Fruit fly (Drosophila melanogaster) whole organism, embryonic: ENCODE measurements around the gene vir-1.

Experiments
- Aef1 ChIP-seq: fragments of 200-800 bp; sonication (Bioruptor generic); IDR thresholded peaks from 3 replicates; pipeline ENCODE4 v1.3.6; 2022; ENCODE audit warnings: missing biosample characterization, missing genetic modification characterization
- BtbVII ChIP-seq: fragments of 200-800 bp; sonication (Bioruptor generic); optimal IDR thresholded peaks from 3 replicates; lab custom pipeline; 2017; ENCODE audit warnings: missing biosample characterization, mild to moderate bottlenecking, missing genetic modification characterization
- CG10462 ChIP-seq: fragments of 200-800 bp; sonication (Bioruptor generic); optimal IDR thresholded peaks from 2 replicates; lab custom pipeline; 2016; ENCODE audit warnings: missing biosample characterization, missing genetic modification characterization
- CG10654 ChIP-seq: fragments of 200-800 bp; sonication (Bioruptor generic); optimal IDR thresholded peaks from 2 replicates; lab custom pipeline; 2016; ENCODE audit warnings: missing biosample characterization, missing genetic modification characterization
- CG11085 ChIP-seq: fragments of 200-800 bp; sonication (Bioruptor generic); IDR thresholded peaks from 2 replicates; pipeline ENCODE4 v1.3.6; 2022; ENCODE audit warnings: missing biosample characterization, missing genetic modification characterization
- CG12071 ChIP-seq: fragments of 200-800 bp; sonication (Bioruptor generic); optimal IDR thresholded peaks from 3 replicates; lab custom pipeline; 2018; ENCODE audit warnings: missing biosample characterization, mild to moderate bottlenecking, missing genetic modification characterization
- CG15514 ChIP-seq: fragments of 200-800 bp; sonication (Bioruptor generic); optimal IDR thresholded peaks from 3 replicates; lab custom pipeline; 2017; ENCODE audit warnings: missing biosample characterization, missing genetic modification characterization, mild to moderate bottlenecking, moderate library complexity, missing genetic modification reagents
- CG17802 ChIP-seq: fragments of 200-800 bp; sonication (Bioruptor generic); optimal IDR thresholded peaks from 2 replicates; lab custom pipeline; 2018; ENCODE audit warnings: missing biosample characterization, mild to moderate bottlenecking, missing genetic modification characterization, moderate library complexity
- CG1792 ChIP-seq: fragments of 200-800 bp; sonication (Bioruptor generic); optimal IDR thresholded peaks from 2 replicates; lab custom pipeline; 2016; ENCODE audit warnings: missing biosample characterization, missing genetic modification characterization
- CG18764 ChIP-seq: fragments of 200-800 bp; sonication (Bioruptor generic); optimal IDR thresholded peaks from 3 replicates; lab custom pipeline; 2016; ENCODE audit warnings: missing biosample characterization, missing genetic modification characterization
- CG3847 ChIP-seq: fragments of 200-800 bp; sonication (Bioruptor generic); IDR thresholded peaks from 2 replicates; pipeline ENCODE4 v1.3.6; 2022; ENCODE audit warnings: missing biosample characterization, missing genetic modification characterization
- CG42726 ChIP-seq: fragments of 200-800 bp; sonication (Bioruptor generic); IDR thresholded peaks from 2 replicates; pipeline ENCODE4 v1.3.6; 2022; ENCODE audit warnings: missing biosample characterization, missing genetic modification characterization; ENCODE audit not compliant: partially characterized antibody
- CG43689 ChIP-seq: fragments of 200-800 bp; sonication (Bioruptor generic); IDR thresholded peaks from 2 replicates; pipeline ENCODE4 v1.3.6; 2022; ENCODE audit warnings: missing biosample characterization, missing genetic modification characterization
- CG7372 ChIP-seq: fragments of 200-800 bp; sonication (Bioruptor generic); IDR thresholded peaks from 2 replicates; pipeline ENCODE4 v1.3.6; 2022; ENCODE audit warnings: missing biosample characterization, missing genetic modification characterization
- CG7839 ChIP-seq: fragments of 200-800 bp; sonication (Bioruptor generic); optimal IDR thresholded peaks from 3 replicates; lab custom pipeline; 2018; ENCODE audit warnings: missing biosample characterization, mild to moderate bottlenecking, missing genetic modification characterization, moderate library complexity
- CG8765 ChIP-seq: fragments of 200-800 bp; sonication (Bioruptor generic); IDR thresholded peaks from 2 replicates; pipeline ENCODE4 v1.3.6; 2022; ENCODE audit warnings: missing biosample characterization, missing genetic modification characterization
- CG9609 ChIP-seq: fragments of 200-800 bp; sonication (Bioruptor generic); optimal IDR thresholded peaks from 3 replicates; lab custom pipeline; 2016; ENCODE audit warnings: missing biosample characterization, missing genetic modification characterization
- CG9797 ChIP-seq: fragments of 200-800 bp; sonication (Bioruptor generic); optimal IDR thresholded peaks from 3 replicates; lab custom pipeline; 2018; ENCODE audit warnings: missing biosample characterization, mild to moderate bottlenecking, missing genetic modification characterization
- Dbx ChIP-seq: fragments of 200-800 bp; sonication (Bioruptor generic); IDR thresholded peaks from 3 replicates; pipeline ENCODE4 v1.3.6; 2022; ENCODE audit warnings: missing biosample characterization, missing genetic modification characterization
- Doc2 ChIP-seq: fragments of 200-800 bp; sonication (Bioruptor generic); IDR thresholded peaks from 2 replicates; pipeline ENCODE4 v1.3.6; 2022; ENCODE audit warnings: missing biosample characterization, missing genetic modification characterization
- Doc3 ChIP-seq: fragments of 200-800 bp; sonication (Bioruptor generic); IDR thresholded peaks from 3 replicates; pipeline ENCODE4 v1.3.6; 2022; ENCODE audit warnings: missing biosample characterization, missing genetic modification characterization; ENCODE audit not compliant: partially characterized antibody
- Dref ChIP-seq: fragments of 200-800 bp; sonication (Bioruptor generic); IDR thresholded peaks from 2 replicates; pipeline ENCODE4 v1.3.6; 2022; ENCODE audit warnings: missing biosample characterization, missing genetic modification characterization
- ERR ChIP-seq: fragments of 200-800 bp; sonication (Bioruptor generic); optimal IDR thresholded peaks from 2 replicates; lab custom pipeline; 2016; ENCODE audit warnings: missing biosample characterization, missing genetic modification characterization
- Fer3 ChIP-seq: fragments of 200-800 bp; sonication (Bioruptor generic); optimal IDR thresholded peaks from 2 replicates; lab custom pipeline; 2018; ENCODE audit warnings: missing biosample characterization, mild to moderate bottlenecking, missing genetic modification characterization, moderate library complexity
- Gsc ChIP-seq: fragments of 200-800 bp; sonication (Bioruptor generic); IDR thresholded peaks from 2 replicates; pipeline ENCODE4 v1.3.6; 2022; ENCODE audit warnings: missing biosample characterization, missing genetic modification characterization
- H2.0 ChIP-seq: fragments of 200-800 bp; sonication (Bioruptor generic); IDR thresholded peaks from 2 replicates; pipeline ENCODE4 v1.3.6; 2022; ENCODE audit warnings: missing biosample characterization, missing genetic modification characterization
- Scr ChIP-seq: fragments of 200-800 bp; sonication (Bioruptor generic); IDR thresholded peaks from 2 replicates; pipeline ENCODE4 v1.3.6; 2022; ENCODE audit warnings: missing biosample characterization, missing genetic modification characterization; ENCODE audit not compliant: partially characterized antibody
- Sin3A ChIP-seq: fragments of >200 bp; optimal IDR thresholded peaks from 2 replicates; lab custom pipeline; 2018
- Spps ChIP-seq: fragments of 200-800 bp; sonication (Bioruptor generic); optimal IDR thresholded peaks from 2 replicates; lab custom pipeline; 2018; ENCODE audit warnings: missing biosample characterization, mild to moderate bottlenecking, missing genetic modification characterization
- Sry-β ChIP-seq: fragments of 200-800 bp; sonication (Bioruptor generic); optimal IDR thresholded peaks from 2 replicates; lab custom pipeline; 2018; ENCODE audit warnings: missing biosample characterization, mild to moderate bottlenecking, missing genetic modification characterization, moderate library complexity
- Stat92E ChIP-seq, 3 experiments: fragments of >200 bp in 2 of 3; fragments of 200-800 bp in 1 of 3; sonication (Bioruptor generic) in 1 of 3; optimal IDR thresholded peaks; 2 replicates each; lab custom pipeline; 2017 to 2019; ENCODE audit warnings: missing biosample characterization in 3 of 3, missing genetic modification characterization in 3 of 3, mild to moderate bottlenecking in 1 of 3, moderate library complexity in 1 of 3
- Taf1 ChIP-seq: fragments of 200-800 bp; sonication (Bioruptor generic); IDR thresholded peaks from 2 replicates; pipeline ENCODE4 v1.3.6; 2022; ENCODE audit warnings: missing biosample characterization, missing genetic modification characterization
- ase ChIP-seq: fragments of 200-800 bp; sonication (Bioruptor generic); IDR thresholded peaks from 3 replicates; pipeline ENCODE4 v1.3.6; 2022; ENCODE audit warnings: missing biosample characterization, missing genetic modification characterization
- br ChIP-seq: fragments of >200 bp; optimal IDR thresholded peaks from 2 replicates; lab custom pipeline; 2017
- bsh ChIP-seq, 2 experiments: fragments of 200-800 bp; sonication (Bioruptor generic); optimal IDR thresholded peaks; 2 replicates each; lab custom pipeline; 2017 to 2018; ENCODE audit warnings: mild to moderate bottlenecking in 2 of 2, missing biosample characterization in 2 of 2, missing genetic modification characterization in 2 of 2, moderate library complexity in 1 of 2
- cas ChIP-seq: fragments of 200-800 bp; sonication (Bioruptor generic); IDR thresholded peaks from 2 replicates; pipeline ENCODE4 v1.3.6; 2022; ENCODE audit warnings: missing biosample characterization, missing genetic modification characterization
- disco-r ChIP-seq: fragments of 200-800 bp; sonication (Bioruptor generic); optimal IDR thresholded peaks from 2 replicates; lab custom pipeline; 2016; ENCODE audit warnings: missing biosample characterization, missing genetic modification characterization
- dm ChIP-seq: fragments of 200-800 bp; sonication (Bioruptor generic); optimal IDR thresholded peaks from 3 replicates; lab custom pipeline; 2016; ENCODE audit warnings: missing biosample characterization, missing genetic modification characterization
- emc ChIP-seq: fragments of 200-800 bp; sonication (Bioruptor generic); optimal IDR thresholded peaks from 2 replicates; lab custom pipeline; 2016; ENCODE audit warnings: missing biosample characterization, missing genetic modification characterization
- esg ChIP-seq: fragments of 200-800 bp; sonication (Bioruptor generic); conservative IDR thresholded peaks from 2 replicates; pipeline ENCODE4 v1.3.6; 2022; ENCODE audit warnings: missing biosample characterization, missing genetic modification characterization
- gro ChIP-seq: fragments of 200-800 bp; sonication (Bioruptor generic); optimal IDR thresholded peaks from 2 replicates; lab custom pipeline; 2016; ENCODE audit warnings: missing biosample characterization, missing genetic modification characterization
- jumu ChIP-seq: fragments of 200-800 bp; sonication (Bioruptor generic); optimal IDR thresholded peaks from 3 replicates; lab custom pipeline; 2016; ENCODE audit warnings: missing biosample characterization, missing genetic modification characterization
- nom ChIP-seq: fragments of 200-800 bp; sonication (Bioruptor generic); optimal IDR thresholded peaks from 2 replicates; lab custom pipeline; 2017; ENCODE audit warnings: missing biosample characterization, missing genetic modification characterization, mild to moderate bottlenecking, moderate library complexity, missing genetic modification reagents
- oc ChIP-seq: fragments of 200-800 bp; sonication (Bioruptor generic); optimal IDR thresholded peaks from 2 replicates; lab custom pipeline; 2018; ENCODE audit warnings: missing biosample characterization, mild to moderate bottlenecking, missing genetic modification characterization, moderate library complexity
- onecut ChIP-seq: fragments of 200-800 bp; sonication (Bioruptor generic); IDR thresholded peaks from 2 replicates; pipeline ENCODE4 v1.3.6; 2022; ENCODE audit warnings: missing biosample characterization, missing genetic modification characterization
- pho ChIP-seq: fragments of 200-800 bp; sonication (Bioruptor generic); optimal IDR thresholded peaks from 2 replicates; lab custom pipeline; 2016; ENCODE audit warnings: missing biosample characterization, missing genetic modification characterization
- psq ChIP-seq: fragments of 200-800 bp; sonication (Bioruptor generic); optimal IDR thresholded peaks from 2 replicates; lab custom pipeline; 2017; ENCODE audit warnings: missing biosample characterization, missing genetic modification characterization
- shn ChIP-seq: fragments of 200-800 bp; sonication (Bioruptor generic); optimal IDR thresholded peaks from 3 replicates; lab custom pipeline; 2016; ENCODE audit warnings: missing biosample characterization, missing genetic modification characterization
- sob ChIP-seq: fragments of 200-800 bp; sonication (Bioruptor generic); IDR thresholded peaks from 2 replicates; pipeline ENCODE4 v1.3.6; 2022; ENCODE audit warnings: missing biosample characterization, missing genetic modification characterization
- sug ChIP-seq: fragments of 200-800 bp; optimal IDR thresholded peaks from 2 replicates; lab custom pipeline; 2019; ENCODE audit warnings: missing biosample characterization, mild to moderate bottlenecking, missing genetic modification characterization, moderate library complexity
- usp ChIP-seq: fragments of >200 bp; optimal IDR thresholded peaks from 2 replicates; lab custom pipeline; 2017; ENCODE audit warnings: missing biosample characterization, missing genetic modification characterization
- wdn ChIP-seq: fragments of 200-800 bp; sonication (Bioruptor generic); IDR thresholded peaks from 2 replicates; pipeline ENCODE4 v1.3.6; 2022; ENCODE audit warnings: missing biosample characterization, missing genetic modification characterization

Gene vir-1

dm6 chr2L:12365964-12366482 is 57.2 kb downstream of the vir-1 start (continued):
- TF ChIP-seq CG11085 (GFP tag; lab: Robert Waterston, UW) (no peak), disco-r (GFP tag; lab: Kevin White, UChicago) (peak; percentile 51), Scr (no peak), CG18764 (GFP tag; lab: Kevin White, UChicago) (peak; percentile 8), Doc2 (no peak), Dbx (GFP tag; lab: Robert Waterston, UW) (peak; percentile 43; the same call in 1 of the 3 replicates), CG43689 (GFP tag; lab: Robert Waterston, UW) (no peak), gro (GFP tag; lab: Kevin White, UChicago) (peak; percentile 47), jumu (GFP tag; lab: Kevin White, UChicago) (no peak), Sin3A (lab: Kevin White, UChicago) (no peak), wdn (GFP tag; lab: Robert Waterston, UW) (no peak), BtbVII (GFP tag; lab: Kevin White, UChicago) (peak; percentile 55), CG15514 (GFP tag; lab: Kevin White, UChicago) (peak; percentile 49), cas (GFP tag; lab: Robert Waterston, UW) (no peak), Fer3 (tag; lab: Kevin White, UChicago) (peak; percentile 3), pho (GFP tag; lab: Kevin White, UChicago) (no peak), shn (GFP tag; lab: Kevin White, UChicago) (peak; percentile 4), Dref (no peak; the same call in 1 of the 2 replicates), CG10654 (GFP tag; lab: Kevin White, UChicago) (no peak), sob (0 out of 2 replicates have a peak, but pooled peaks have one; percentile 16), CG42726 (GFP tag; lab: Robert Waterston, UW) (no peak), CG1792 (GFP tag; lab: Kevin White, UChicago) (no peak), H2.0 (GFP tag; lab: Robert Waterston, UW) (no peak), Spps (tag; lab: Kevin White, UChicago) (no peak), esg (GFP tag; lab: Robert Waterston, UW) (no peak), onecut (GFP tag; lab: Robert Waterston, UW) (peak; percentile 26; the same call in 1 of the 2 replicates), CG7839 (tag; lab: Kevin White, UChicago) (no peak), ase (GFP tag; lab: Robert Waterston, UW) (0 out of 3 replicates have a peak, but pooled peaks have one; percentile 20), ERR (GFP tag; lab: Kevin White, UChicago) (peak; percentile 6), CG8765 (GFP tag; lab: Robert Waterston, UW) (no peak), br (lab: Kevin White, UChicago) (no peak), oc (tag; lab: Kevin White, UChicago) (peak; percentile 65), psq (GFP tag; lab: Kevin White, UChicago) (no peak), Gsc (GFP tag; lab: Robert Waterston, UW) (no peak), sug (peak; percentile 84), CG12071 (GFP tag; lab: Kevin White, UChicago) (peak; percentile 65), CG17802 (tag; lab: Kevin White, UChicago) (no peak), CG9609 (GFP tag; lab: Kevin White, UChicago) (no peak), Aef1 (GFP tag; lab: Robert Waterston, UW) (no peak), Taf1 (no peak), Stat92E (GFP tag; optimal IDR thresholded peaks at IDR 0.05; lab: Kevin White, UChicago) (no peak), CG7372 (GFP tag; lab: Robert Waterston, UW) (no peak), Doc3 (GFP tag; lab: Robert Waterston, UW) (no peak), nom (GFP tag; lab: Kevin White, UChicago) (no peak), Sry-β (no peak), CG9797 (GFP tag; lab: Kevin White, UChicago) (no peak), usp (GFP tag; lab: Kevin White, UChicago) (no peak), CG10462 (GFP tag; lab: Kevin White, UChicago) (no peak), bsh (GFP tag; optimal IDR thresholded peaks at IDR 0.05; lab: Kevin White, UChicago) (no peak), CG3847 (GFP tag; lab: Robert Waterston, UW) (no peak), emc (GFP tag; lab: Kevin White, UChicago) (no peak), dm (peak; percentile 6)
